Worm (Caenorhabditis elegans): ENCODE data around the gene btb-12.

DNA sequence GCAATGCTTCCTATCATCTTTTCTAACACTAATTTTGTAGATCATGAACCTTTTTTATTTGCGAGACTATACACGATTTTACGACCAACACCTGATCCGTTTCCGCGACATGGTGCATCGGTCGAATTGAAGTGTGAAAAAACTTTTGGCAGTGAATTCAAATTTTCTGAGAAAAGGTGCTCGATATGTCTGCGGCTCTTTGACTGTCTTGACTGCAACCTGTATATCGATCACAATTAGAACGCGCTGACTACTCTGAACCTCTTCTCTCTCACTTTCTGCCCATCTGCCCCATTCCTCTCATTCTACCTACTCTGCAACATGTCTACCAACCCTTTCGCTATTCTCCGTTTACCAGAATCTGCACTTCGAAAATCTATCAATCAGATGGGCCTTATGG, 27.2 kb downstream of the btb-12 start, which contains the start of gene fbxb-26:
- TF ChIP-seq snpc-4 (tag; optimal IDR thresholded peaks at IDR 0.05) (no peak), ztf-11 (tag; optimal IDR thresholded peaks at IDR 0.05) (no peak), nhr-12 (tag; optimal IDR thresholded peaks at IDR 0.05) (no peak), lin-11 (tag; optimal IDR thresholded peaks at IDR 0.05) (no peak), nhr-77 (tag; optimal IDR thresholded peaks at IDR 0.05) (no peak), aly-2 (tag; optimal IDR thresholded peaks at IDR 0.05) (no peak), lin-13 (GFP tag; optimal IDR thresholded peaks at IDR 0.05) (no peak), egl-27 (tag; optimal IDR thresholded peaks at IDR 0.05) (no peak), ceh-16 (tag; optimal IDR thresholded peaks at IDR 0.05) (no peak), elt-1 (tag; optimal IDR thresholded peaks at IDR 0.05) (no peak), unc-39 (tag; optimal IDR thresholded peaks at IDR 0.05) (no peak), ama-1 (optimal IDR thresholded peaks at IDR 0.05) (no peak), lsy-2 (tag; optimal IDR thresholded peaks at IDR 0.05) (no peak)
